Fruit fly (Drosophila melanogaster) whole organism, embryonic: Measurements from ENCODE around the gene Polr2I.
A peak's percentile ranks its signal among the peaks of the same experiment; 100 is the strongest.

Experiments used
- Blimp-1 ChIP-seq: fragments of 200-800 bp; sonication (Bioruptor generic); optimal IDR thresholded peaks from 3 replicates; lab custom pipeline; 2018; ENCODE audit warnings: missing biosample characterization, missing genetic modification characterization, mild to moderate bottlenecking, moderate library complexity, missing genetic modification reagents
- CG10321 ChIP-seq: fragments of 200-800 bp; sonication (Bioruptor generic); IDR thresholded peaks from 2 replicates; pipeline ENCODE4 v1.3.6; 2022; ENCODE audit warnings: missing biosample characterization, missing genetic modification characterization
- CG10462 ChIP-seq: fragments of 200-800 bp; sonication (Bioruptor generic); optimal IDR thresholded peaks from 2 replicates; lab custom pipeline; 2016; ENCODE audit warnings: missing biosample characterization, missing genetic modification characterization
- CG10543 ChIP-seq: fragments of 200-800 bp; sonication (Bioruptor generic); optimal IDR thresholded peaks from 3 replicates; lab custom pipeline; 2017; ENCODE audit warnings: missing biosample characterization, mild to moderate bottlenecking, missing genetic modification characterization, moderate library complexity
- CG11085 ChIP-seq: fragments of 200-800 bp; sonication (Bioruptor generic); IDR thresholded peaks from 2 replicates; pipeline ENCODE4 v1.3.6; 2022; ENCODE audit warnings: missing biosample characterization, missing genetic modification characterization
- CG14441 ChIP-seq: fragments of 200-800 bp; sonication (Bioruptor generic); IDR thresholded peaks from 2 replicates; pipeline ENCODE4 v1.3.6; 2022; ENCODE audit warnings: missing biosample characterization, missing genetic modification characterization
- CG15011 ChIP-seq: fragments of 200-800 bp; sonication (Bioruptor generic); optimal IDR thresholded peaks from 3 replicates; lab custom pipeline; 2018; ENCODE audit warnings: missing biosample characterization, mild to moderate bottlenecking, missing genetic modification characterization
- CG1603 ChIP-seq: fragments of 200-800 bp; sonication (Bioruptor generic); optimal IDR thresholded peaks from 2 replicates; lab custom pipeline; 2019; ENCODE audit warnings: missing biosample characterization, mild to moderate bottlenecking, missing genetic modification characterization, moderate library complexity
- CG17359 ChIP-seq: fragments of 200-800 bp; sonication (Bioruptor generic); optimal IDR thresholded peaks from 3 replicates; lab custom pipeline; 2018; ENCODE audit warnings: missing biosample characterization, mild to moderate bottlenecking, missing genetic modification characterization, moderate library complexity
- CG17361 ChIP-seq: fragments of 200-800 bp; sonication (Bioruptor generic); IDR thresholded peaks from 3 replicates; pipeline ENCODE4 v1.3.6; 2022; ENCODE audit warnings: missing biosample characterization, missing genetic modification characterization
- CG1792 ChIP-seq: fragments of 200-800 bp; sonication (Bioruptor generic); optimal IDR thresholded peaks from 2 replicates; lab custom pipeline; 2016; ENCODE audit warnings: missing biosample characterization, missing genetic modification characterization
- CG18599 ChIP-seq: fragments of 200-800 bp; sonication (Bioruptor generic); optimal IDR thresholded peaks from 3 replicates; lab custom pipeline; 2017; ENCODE audit warnings: missing biosample characterization, missing genetic modification characterization, mild to moderate bottlenecking, moderate library complexity, missing genetic modification reagents
- CG18764 ChIP-seq: fragments of 200-800 bp; sonication (Bioruptor generic); optimal IDR thresholded peaks from 3 replicates; lab custom pipeline; 2016; ENCODE audit warnings: missing biosample characterization, missing genetic modification characterization
- CG34376 ChIP-seq: fragments of 200-800 bp; sonication (Bioruptor generic); optimal IDR thresholded peaks from 2 replicates; lab custom pipeline; 2018; ENCODE audit warnings: missing biosample characterization, mild to moderate bottlenecking, missing genetic modification characterization
- CG42726 ChIP-seq: fragments of 200-800 bp; sonication (Bioruptor generic); IDR thresholded peaks from 2 replicates; pipeline ENCODE4 v1.3.6; 2022; ENCODE audit warnings: missing biosample characterization, missing genetic modification characterization; ENCODE audit not compliant: partially characterized antibody
- CG4730 ChIP-seq: fragments of 200-800 bp; sonication (Bioruptor generic); IDR thresholded peaks from 2 replicates; pipeline ENCODE4 v1.3.6; 2022; ENCODE audit warnings: missing biosample characterization, missing genetic modification characterization
- CG7786 ChIP-seq: fragments of 200-800 bp; sonication (Bioruptor generic); optimal IDR thresholded peaks from 2 replicates; lab custom pipeline; 2016; ENCODE audit warnings: missing biosample characterization, missing genetic modification characterization
- CG7987 ChIP-seq: fragments of 200-800 bp; sonication (Bioruptor generic); optimal IDR thresholded peaks from 2 replicates; lab custom pipeline; 2018; ENCODE audit warnings: missing biosample characterization, mild to moderate bottlenecking, missing genetic modification characterization, moderate library complexity
- CG9876 ChIP-seq: fragments of 200-800 bp; sonication (Bioruptor generic); optimal IDR thresholded peaks from 2 replicates; lab custom pipeline; 2016; ENCODE audit warnings: missing biosample characterization, missing genetic modification characterization
- CHES-1-like ChIP-seq: fragments of 200-800 bp; sonication (Bioruptor generic); optimal IDR thresholded peaks from 2 replicates; lab custom pipeline; 2016; ENCODE audit warnings: missing biosample characterization, missing genetic modification characterization
- Camta ChIP-seq: fragments of 200-800 bp; sonication (Bioruptor generic); optimal IDR thresholded peaks from 2 replicates; lab custom pipeline; 2016; ENCODE audit warnings: missing biosample characterization, missing genetic modification characterization
- MTF-1 ChIP-seq: fragments of 200-800 bp; sonication (Bioruptor generic); optimal IDR thresholded peaks from 2 replicates; lab custom pipeline; 2018; ENCODE audit warnings: missing biosample characterization, mild to moderate bottlenecking, missing genetic modification characterization, borderline replicate concordance
- Mad ChIP-seq: fragments of 200-800 bp; sonication (Bioruptor generic); optimal IDR thresholded peaks from 2 replicates; lab custom pipeline; 2016; ENCODE audit warnings: missing biosample characterization, missing genetic modification characterization
- Nf-YB ChIP-seq: fragments of 200-800 bp; sonication (Bioruptor generic); optimal IDR thresholded peaks from 3 replicates; lab custom pipeline; 2019; ENCODE audit warnings: missing biosample characterization, mild to moderate bottlenecking, missing genetic modification characterization, moderate library complexity
- Sox102F ChIP-seq: fragments of 200-800 bp; sonication (Bioruptor generic); optimal IDR thresholded peaks from 2 replicates; lab custom pipeline; 2018; ENCODE audit warnings: missing biosample characterization, mild to moderate bottlenecking, missing genetic modification characterization, moderate library complexity
- Sry-δ ChIP-seq: fragments of 200-800 bp; sonication (Bioruptor generic); optimal IDR thresholded peaks from 2 replicates; lab custom pipeline; 2016; ENCODE audit warnings: missing biosample characterization, missing genetic modification characterization
- Xbp1 ChIP-seq: fragments of 200-800 bp; sonication (Bioruptor generic); optimal IDR thresholded peaks from 3 replicates; lab custom pipeline; 2016; ENCODE audit warnings: missing biosample characterization, mild to moderate bottlenecking, missing genetic modification characterization
- amos ChIP-seq: fragments of 200-800 bp; sonication (Bioruptor generic); IDR thresholded peaks from 2 replicates; pipeline ENCODE4 v1.3.6; 2022; ENCODE audit warnings: missing biosample characterization, missing genetic modification characterization; ENCODE audit not compliant: partially characterized antibody
- bbx ChIP-seq: fragments of 200-800 bp; sonication (Bioruptor generic); IDR thresholded peaks from 2 replicates; pipeline ENCODE4 v1.3.6; 2022; ENCODE audit warnings: missing biosample characterization, missing genetic modification characterization; ENCODE audit not compliant: partially characterized antibody
- bigmax ChIP-seq: fragments of 200-800 bp; sonication (Bioruptor generic); optimal IDR thresholded peaks from 2 replicates; lab custom pipeline; 2018; ENCODE audit warnings: missing biosample characterization, mild to moderate bottlenecking, missing genetic modification characterization
- bsh ChIP-seq, 2 experiments: fragments of 200-800 bp; sonication (Bioruptor generic); optimal IDR thresholded peaks; 2 replicates each; lab custom pipeline; 2017 to 2018; ENCODE audit warnings: mild to moderate bottlenecking in 2 of 2, missing biosample characterization in 2 of 2, missing genetic modification characterization in 2 of 2, moderate library complexity in 1 of 2
- cwo ChIP-seq: fragments of 200-800 bp; sonication (Bioruptor generic); optimal IDR thresholded peaks from 3 replicates; lab custom pipeline; 2017; ENCODE audit warnings: missing biosample characterization, missing genetic modification characterization, mild to moderate bottlenecking, moderate library complexity, missing genetic modification reagents
- eve ChIP-seq, 2 experiments: fragments of >200 bp; optimal IDR thresholded peaks; 2 replicates each; lab custom pipeline; 2017; ENCODE audit warnings: missing biosample characterization in 2 of 2, missing genetic modification characterization in 2 of 2
- hkb ChIP-seq, 2 experiments: fragments of 200-800 bp in 1 of 2; fragments of >200 bp in 1 of 2; sonication (Bioruptor generic) in 1 of 2; IDR thresholded peaks in 1 of 2; optimal IDR thresholded peaks in 1 of 2; 2 replicates each; pipeline versions ENCODE4 v1.3.6 to Lab custom; 2017 to 2022; ENCODE audit warnings: missing biosample characterization in 1 of 2, missing genetic modification characterization in 1 of 2
- inv ChIP-seq: fragments of 200-800 bp; sonication (Bioruptor generic); IDR thresholded peaks from 2 replicates; pipeline ENCODE4 v1.3.6; 2022; ENCODE audit warnings: missing biosample characterization, missing genetic modification characterization; ENCODE audit not compliant: partially characterized antibody
- mam ChIP-seq: fragments of 200-800 bp; sonication (Bioruptor generic); optimal IDR thresholded peaks from 3 replicates; lab custom pipeline; 2016; ENCODE audit warnings: missing biosample characterization, missing genetic modification characterization
- onecut ChIP-seq: fragments of 200-800 bp; sonication (Bioruptor generic); IDR thresholded peaks from 2 replicates; pipeline ENCODE4 v1.3.6; 2022; ENCODE audit warnings: missing biosample characterization, missing genetic modification characterization
- phol ChIP-seq: fragments of 200-800 bp; sonication (Bioruptor generic); optimal IDR thresholded peaks from 3 replicates; lab custom pipeline; 2018; ENCODE audit warnings: missing biosample characterization, mild to moderate bottlenecking, missing genetic modification characterization, moderate library complexity
- pnt ChIP-seq: fragments of 200-800 bp; sonication (Bioruptor generic); optimal IDR thresholded peaks from 3 replicates; lab custom pipeline; 2016; ENCODE audit warnings: missing biosample characterization, missing genetic modification characterization
- prd ChIP-seq, 3 experiments: fragments of >200 bp in 2 of 3; fragments of 200-800 bp in 1 of 3; sonication (Bioruptor generic) in 1 of 3; optimal IDR thresholded peaks in 2 of 3; IDR thresholded peaks in 1 of 3; 2 replicates in 2 of 3; 3 replicates in 1 of 3; pipeline versions ENCODE4 v1.3.6 to Lab custom; 2017 to 2022; ENCODE audit warnings: missing biosample characterization in 1 of 3, missing genetic modification characterization in 1 of 3
- repo ChIP-seq: fragments of 200-800 bp; sonication (Bioruptor generic); optimal IDR thresholded peaks from 2 replicates; lab custom pipeline; 2016; ENCODE audit warnings: missing biosample characterization, missing genetic modification characterization
- sc ChIP-seq, 3 experiments: fragments of >200 bp in 2 of 3; fragments of 200-800 bp in 1 of 3; sonication (Bioruptor generic) in 1 of 3; optimal IDR thresholded peaks; 2 replicates in 2 of 3; 3 replicates in 1 of 3; lab custom pipeline; 2017; ENCODE audit warnings: mild to moderate bottlenecking in 1 of 3, missing biosample characterization in 1 of 3, missing genetic modification characterization in 1 of 3, missing genetic modification reagents in 1 of 3
- sd ChIP-seq: fragments of 200-800 bp; sonication (Bioruptor generic); optimal IDR thresholded peaks from 3 replicates; lab custom pipeline; 2018; ENCODE audit warnings: missing biosample characterization, mild to moderate bottlenecking, missing genetic modification characterization, moderate library complexity
- sim ChIP-seq: fragments of 200-800 bp; sonication (Bioruptor generic); IDR thresholded peaks from 2 replicates; pipeline ENCODE4 v1.3.6; 2022; ENCODE audit warnings: missing biosample characterization, missing genetic modification characterization
- sna ChIP-seq: fragments of 200-800 bp; sonication (Bioruptor generic); IDR thresholded peaks from 2 replicates; pipeline ENCODE4 v1.3.6; 2022; ENCODE audit warnings: missing biosample characterization, missing genetic modification characterization; ENCODE audit not compliant: partially characterized antibody
- ttk ChIP-seq: fragments of 200-800 bp; sonication (Bioruptor generic); IDR thresholded peaks from 2 replicates; pipeline ENCODE4 v2.1.2; 2022; ENCODE audit warnings: missing biosample characterization, missing genetic modification characterization
- tup ChIP-seq: fragments of 200-800 bp; sonication (Bioruptor generic); optimal IDR thresholded peaks from 2 replicates; lab custom pipeline; 2016; ENCODE audit warnings: missing biosample characterization, mild to moderate bottlenecking, missing genetic modification characterization, moderate library complexity
- zen2 ChIP-seq: fragments of 200-800 bp; sonication (Bioruptor generic); IDR thresholded peaks from 3 replicates; pipeline ENCODE4 v1.3.6; 2022; ENCODE audit warnings: missing biosample characterization, missing genetic modification characterization; ENCODE audit not compliant: partially characterized antibody

Polr2I gene

DNA sequence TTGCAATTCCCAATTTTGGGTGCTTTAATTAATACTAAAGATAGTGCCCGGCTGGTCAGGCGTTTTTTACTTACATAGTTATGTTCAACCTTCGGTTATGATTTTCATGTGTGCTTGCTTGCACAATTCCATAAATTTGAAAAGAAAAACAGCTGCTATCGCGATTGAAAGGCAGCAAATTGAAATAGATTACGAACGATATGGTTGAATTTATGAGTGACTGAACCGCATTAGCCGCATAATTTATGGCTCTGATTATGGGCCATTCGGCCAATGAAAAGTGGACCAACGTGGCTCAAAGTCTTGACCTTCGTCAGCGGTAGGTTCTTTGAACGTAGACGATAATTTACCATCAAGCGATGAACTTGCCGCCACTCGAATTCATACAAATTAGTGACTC is 12.8 kb upstream of the Polr2I start:
- TF ChIP-seq phol (tag; lab: Kevin White, UChicago) (no peak), CG4730 (no peak), eve (GFP tag; optimal IDR thresholded peaks at IDR 0.05; lab: Kevin White, UChicago) (no peak), CG10321 (GFP tag; lab: Robert Waterston, UW) (no peak), CG10462 (no peak), CG18764 (GFP tag; lab: Kevin White, UChicago) (no peak), CG1792 (GFP tag; lab: Kevin White, UChicago) (no peak), Nf-YB (GFP tag; lab: Kevin White, UChicago) (peak; percentile 19), Sox102F (GFP tag; lab: Kevin White, UChicago) (no peak), amos (GFP tag; lab: Robert Waterston, UW) (no peak), CG7987 (no peak), Blimp-1 (GFP tag; lab: Kevin White, UChicago) (no peak), Mad (GFP tag; lab: Kevin White, UChicago) (no peak), cwo (GFP tag; lab: Kevin White, UChicago) (peak; percentile 17), CG18599 (GFP tag; lab: Kevin White, UChicago) (no peak), inv (GFP tag; lab: Robert Waterston, UW) (no peak), mam (no peak), onecut (GFP tag; lab: Robert Waterston, UW) (no peak), CG17361 (no peak), CHES-1-like (GFP tag; lab: Kevin White, UChicago) (no peak), CG7786 (no peak), sc (optimal IDR thresholded peaks at IDR 0.05; lab: Kevin White, UChicago) (no peak), sc (GFP tag; optimal IDR thresholded peaks at IDR 0.05; lab: Kevin White, UChicago) (no peak), zen2 (no peak), CG17359 (no peak), bsh (GFP tag; optimal IDR thresholded peaks at IDR 0.05; lab: Kevin White, UChicago) (no peak), Sry-δ (GFP tag; lab: Kevin White, UChicago) (no peak), CG11085 (GFP tag; lab: Robert Waterston, UW) (no peak), CG9876 (no peak), pnt (GFP tag; lab: Kevin White, UChicago) (no peak), CG15011 (GFP tag; lab: Kevin White, UChicago) (no peak), CG10543 (GFP tag; lab: Kevin White, UChicago) (no peak), repo (GFP tag; lab: Kevin White, UChicago) (no peak), prd (optimal IDR thresholded peaks at IDR 0.05; lab: Kevin White, UChicago) (no peak), prd (GFP tag; IDR thresholded peaks at IDR 0.05; lab: Robert Waterston, UW) (no peak), tup (GFP tag; lab: Kevin White, UChicago) (no peak), sd (tag; lab: Kevin White, UChicago) (peak; percentile 11), sna (GFP tag; lab: Robert Waterston, UW) (no peak), bigmax (GFP tag; lab: Kevin White, UChicago) (no peak), Xbp1 (GFP tag; lab: Kevin White, UChicago) (no peak), CG14441 (GFP tag; lab: Robert Waterston, UW) (0 out of 2 replicates have a peak, but pooled peaks have one; percentile 23), sim (GFP tag; lab: Robert Waterston, UW) (no peak), CG34376 (GFP tag; lab: Kevin White, UChicago) (peak; percentile 67), CG42726 (GFP tag; lab: Robert Waterston, UW) (no peak), MTF-1 (GFP tag; lab: Kevin White, UChicago) (no peak), CG1603 (tag; lab: Kevin White, UChicago) (no peak), hkb (optimal IDR thresholded peaks at IDR 0.05; lab: Kevin White, UChicago) (no peak), hkb (GFP tag; IDR thresholded peaks at IDR 0.05; lab: Robert Waterston, UW) (no peak), Camta (GFP tag; lab: Kevin White, UChicago) (no peak), ttk (GFP tag; lab: Robert Waterston, UW) (no peak), bbx (GFP tag; lab: Robert Waterston, UW) (no peak)
